Worm (Caenorhabditis elegans): ENCODE measurements around the gene F47B8.5.

Gene F47B8.5

DNA sequence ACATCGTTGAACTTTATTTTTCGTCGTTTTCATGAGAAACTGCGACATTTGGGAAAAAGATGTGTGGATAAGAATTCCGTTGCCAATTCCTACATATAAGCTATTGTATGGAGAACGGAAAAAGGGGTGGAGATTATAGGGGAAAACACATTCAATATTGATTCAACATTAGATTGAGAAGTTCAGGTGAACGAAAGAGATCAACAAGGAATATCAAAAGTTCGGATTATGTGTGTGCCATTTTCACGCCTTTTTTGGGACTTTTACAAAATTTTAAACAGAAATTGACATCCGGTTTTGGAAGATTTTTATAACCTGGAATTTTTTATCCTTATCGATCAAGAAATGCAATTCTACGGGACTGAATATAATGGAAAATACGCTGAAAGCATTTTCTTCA lies at the start of gene F47B8.5:
F47B8.5 (minus strand) TSS at position 101 of the 400 bp plus-strand sequence.
- TF ChIP-seq lin-38 (GFP tag; IDR thresholded peaks at IDR 0.05) (no peak), R02D3.7 (tag; optimal IDR thresholded peaks at IDR 0.05) (no peak), hlh-11 (tag; optimal IDR thresholded peaks at IDR 0.05) (no peak), ztf-7 (tag; optimal IDR thresholded peaks at IDR 0.05) (no peak), nhr-48 (tag; optimal IDR thresholded peaks at IDR 0.05) (no peak), aha-1 (tag) (no peak)

DNA sequence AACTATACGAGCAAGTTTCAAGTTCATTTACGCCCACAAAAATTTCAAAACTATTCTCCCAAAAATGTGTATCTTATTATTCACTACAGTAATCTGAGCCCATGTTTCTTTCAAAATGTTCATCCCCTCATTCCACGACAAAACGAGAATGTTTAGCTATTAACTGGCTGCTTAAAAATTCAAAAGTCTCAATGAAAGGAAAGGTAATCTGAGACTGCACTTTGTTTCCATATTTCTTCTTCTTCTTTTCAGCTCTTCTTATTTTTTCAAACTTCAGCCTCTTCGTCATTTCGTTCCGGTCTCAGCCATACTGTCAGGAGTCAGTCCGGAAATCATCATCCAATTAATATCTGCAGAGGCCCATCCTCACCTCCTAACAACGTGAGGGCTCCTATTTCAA lies 45.1 kb upstream of the F47B8.5 start, which contains the start of gene unc-39:
unc-39 (plus strand) TSS at position 301 of the 400 bp plus-strand sequence.
- TF ChIP-seq ama-1 (optimal IDR thresholded peaks at IDR 0.05), result no peak
- no peak for TF ChIP-seq F49E8.2 (tag; optimal IDR thresholded peaks at IDR 0.05; ENCODE audit: borderline replicate concordance)
- TF ChIP-seq nhr-10 (tag; optimal IDR thresholded peaks at IDR 0.05), result no peak
- TF ChIP-seq aly-2 (tag; optimal IDR thresholded peaks at IDR 0.05), result no peak
- no peak for TF ChIP-seq Y5F2A.4 (GFP tag; optimal IDR thresholded peaks at IDR 0.05)

DNA sequence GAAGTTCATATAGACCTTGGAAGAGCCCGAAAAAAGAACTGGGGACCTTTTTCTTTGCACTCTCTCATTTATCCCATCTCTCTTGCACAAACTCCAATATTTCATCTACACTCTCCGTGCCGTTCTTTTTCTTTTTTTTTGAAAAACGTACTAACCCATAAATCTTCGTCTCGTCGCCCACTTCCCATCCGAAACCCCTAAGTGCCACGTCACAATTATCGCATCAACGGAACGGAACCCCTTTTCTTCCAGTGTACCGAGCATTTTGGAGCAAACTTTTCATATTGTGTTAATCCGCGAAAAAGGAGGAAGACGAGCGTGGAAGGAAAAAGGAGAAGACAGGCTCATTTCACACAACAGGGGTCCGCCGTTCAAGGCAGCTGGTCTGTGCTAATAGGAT lies 41.7 kb upstream of the F47B8.5 start:
- TF ChIP-seq hif-1 (tag; optimal IDR thresholded peaks at IDR 0.05) (no peak), lsy-2 (tag; optimal IDR thresholded peaks at IDR 0.05) (peak in 1 of 2 experiments; percentile 32), tra-1 (GFP tag; IDR thresholded peaks at IDR 0.05) (peak; percentile 43; the same call in 1 of the 2 replicates), rbr-2 (tag; optimal IDR thresholded peaks at IDR 0.05) (peak; percentile 22), gei-8 (GFP tag; optimal IDR thresholded peaks at IDR 0.05) (no peak), ceh-20 (GFP tag; IDR thresholded peaks at IDR 0.05) (peak; percentile 78), vab-7 (GFP tag; IDR thresholded peaks at IDR 0.05) (0 out of 2 replicates have a peak, but pooled peaks have one; percentile 25), T26A8.4 (GFP tag; IDR thresholded peaks at IDR 0.05) (no peak), unc-62 (GFP tag; optimal IDR thresholded peaks at IDR 0.05 in 1 of 2) (peak in 1 of 2 experiments; percentile 98), unc-62 (tag; optimal IDR thresholded peaks at IDR 0.05) (no peak), lin-29 (GFP tag; IDR thresholded peaks at IDR 0.05) (no peak), ceh-62 (tag; optimal IDR thresholded peaks at IDR 0.05) (no peak), lim-7 (GFP tag; IDR thresholded peaks at IDR 0.05) (no peak)

DNA sequence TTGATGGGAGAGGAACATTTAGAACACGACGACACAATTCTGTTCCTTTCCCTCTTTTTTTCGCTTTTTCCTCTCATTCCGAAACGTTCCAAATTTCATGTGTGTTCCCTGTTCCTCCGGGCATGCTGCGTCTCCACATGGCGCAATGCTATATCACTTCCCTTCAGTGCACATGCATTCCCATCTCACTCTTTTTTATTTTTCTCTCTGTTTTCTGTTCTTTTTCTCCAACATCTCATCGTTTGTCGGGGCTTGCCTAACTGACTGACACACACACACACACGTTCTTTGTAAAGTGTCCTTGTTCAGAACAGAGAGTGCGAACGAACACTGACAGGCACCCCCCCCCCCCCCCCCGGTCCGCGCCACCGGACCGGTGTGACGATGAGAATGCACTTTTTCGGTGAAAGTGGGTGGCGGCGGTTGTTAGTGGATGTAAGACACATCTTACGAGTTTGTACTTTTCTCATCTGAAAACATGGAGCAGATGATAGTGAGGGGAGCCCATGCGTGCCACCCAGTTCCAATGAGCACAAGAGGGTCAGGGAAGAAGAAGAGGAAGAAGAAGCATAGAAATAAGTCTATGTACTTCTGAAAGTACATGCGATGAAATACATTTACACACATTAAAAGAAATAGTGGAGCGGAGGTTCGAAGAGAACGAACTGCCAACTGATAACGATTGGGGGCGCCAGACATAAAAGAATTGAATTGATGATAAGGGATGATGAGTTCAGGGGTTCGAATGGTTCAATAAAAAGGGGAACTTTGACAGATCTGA lies 40.8 kb upstream of the F47B8.5 start:
- TF ChIP-seq daf-16 (GFP tag; optimal IDR thresholded peaks at IDR 0.05) (no peak), daf-16 (tag; optimal IDR thresholded peaks at IDR 0.05) (peak; percentile 65), lir-3 (tag; optimal IDR thresholded peaks at IDR 0.05) (no peak), mdl-1 (tag; optimal IDR thresholded peaks at IDR 0.05) (peak; percentile 64 to 93), mes-2 (tag; optimal IDR thresholded peaks at IDR 0.05; ENCODE audit: poor library complexity, severe bottlenecking) (peak; percentile 65), lin-15B (tag; optimal IDR thresholded peaks at IDR 0.05) (no peak), hlh-30 (tag; optimal IDR thresholded peaks at IDR 0.05; ENCODE audit: insufficient read depth) (peak; percentile 62), aha-1 (tag) (peak; percentile 95), php-3 (GFP tag; IDR thresholded peaks at IDR 0.05) (no peak), ZK337.2 (GFP tag; IDR thresholded peaks at IDR 0.05) (no peak), ceh-44 (GFP tag; IDR thresholded peaks at IDR 0.05) (no peak), zfp-2 (tag; optimal IDR thresholded peaks at IDR 0.05) (no peak), cey-2 (tag; optimal IDR thresholded peaks at IDR 0.05; ENCODE audit: borderline replicate concordance, insufficient read depth) (peak; percentile 74), lin-13 (GFP tag; optimal IDR thresholded peaks at IDR 0.05) (no peak), ctbp-1 (GFP tag; IDR thresholded peaks at IDR 0.05) (peak; percentile 56; the same call in 1 of the 2 replicates), pqm-1 (tag; optimal IDR thresholded peaks at IDR 0.05) (peak; percentile 95), T26A8.4 (GFP tag; IDR thresholded peaks at IDR 0.05) (peak; percentile 17; the same call in 1 of the 2 replicates), lin-1 (GFP tag; IDR thresholded peaks at IDR 0.05) (0 out of 2 replicates have a peak, but pooled peaks have one; percentile 10), rbr-2 (tag; optimal IDR thresholded peaks at IDR 0.05) (peak; percentile 58), vab-7 (GFP tag; IDR thresholded peaks at IDR 0.05) (no peak), madf-5 (GFP tag; IDR thresholded peaks at IDR 0.05) (no peak), tra-1 (GFP tag; IDR thresholded peaks at IDR 0.05) (0 out of 2 replicates have a peak, but pooled peaks have one; percentile 46), dpl-1 (GFP tag; optimal IDR thresholded peaks at IDR 0.05) (peak; percentile 6), fkh-10 (GFP tag; optimal IDR thresholded peaks at IDR 0.05) (no peak), nhr-10 (tag; optimal IDR thresholded peaks at IDR 0.05) (no peak), unc-39 (tag; optimal IDR thresholded peaks at IDR 0.05) (no peak), Y75B8A.6 (GFP tag; IDR thresholded peaks at IDR 0.05) (no peak)

All from whole organism, L4 larva.